Fruit fly (Drosophila melanogaster): ENCODE measurements around the gene Cyp4ae1.

Cyp4ae1 gene

DNA sequence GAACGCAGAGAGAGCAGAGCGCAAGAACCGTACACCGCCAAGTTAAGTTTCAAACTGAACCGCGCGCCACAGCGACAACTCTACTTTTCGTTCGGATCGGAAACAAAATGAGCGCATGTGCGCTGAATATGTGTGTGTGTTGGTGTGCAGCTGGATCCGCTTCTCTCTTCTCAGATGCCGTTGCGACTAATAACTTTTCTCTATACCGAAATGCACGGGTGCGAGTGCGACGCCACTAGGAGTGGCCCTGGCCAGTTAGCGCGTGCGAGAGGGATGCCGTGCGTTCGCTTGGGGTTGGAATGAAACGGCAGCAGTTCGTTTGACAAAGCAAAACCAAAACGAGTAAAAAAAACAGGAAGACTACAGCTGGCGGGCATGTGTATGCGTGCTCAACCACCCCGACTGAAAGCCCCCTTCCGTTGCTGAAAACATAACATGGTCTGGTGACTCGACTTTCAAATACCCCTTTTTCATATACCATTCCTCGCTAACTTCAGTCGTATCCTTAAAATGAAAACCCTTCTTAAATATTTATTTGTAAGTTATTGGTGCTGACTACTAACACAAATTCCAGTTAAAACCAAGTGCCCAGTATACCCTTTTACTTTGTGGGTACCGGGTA lies 41.9 kb upstream of the Cyp4ae1 start (continued):
- TF ChIP-seq lov (optimal IDR thresholded peaks at IDR 0.05) (no peak), lov (GFP tag; IDR thresholded peaks at IDR 0.05) (peak; percentile 100), CG11696 (GFP tag; IDR thresholded peaks at IDR 0.05) (peak; percentile 99), da (GFP tag; optimal IDR thresholded peaks at IDR 0.05) (peak; percentile 99), H15 (GFP tag; IDR thresholded peaks at IDR 0.05) (peak; percentile 100), gsb-n (tag; optimal IDR thresholded peaks at IDR 0.05) (peak; percentile 100), prd (optimal IDR thresholded peaks at IDR 0.05) (no peak), prd (GFP tag; IDR thresholded peaks at IDR 0.05) (peak; percentile 100), CG2889 (GFP tag; IDR thresholded peaks at IDR 0.05) (peak; percentile 100), Pdp1 (GFP tag; optimal IDR thresholded peaks at IDR 0.05) (peak; percentile 100), NK7.1 (GFP tag; optimal IDR thresholded peaks at IDR 0.05) (peak; percentile 100), CG9609 (GFP tag; optimal IDR thresholded peaks at IDR 0.05) (peak; percentile 100), CG8944 (GFP tag; optimal IDR thresholded peaks at IDR 0.05) (peak; percentile 100), sob (GFP tag; IDR thresholded peaks at IDR 0.05) (peak; percentile 100), gce (GFP tag; IDR thresholded peaks at IDR 0.05) (peak; percentile 100), CG33213 (GFP tag; optimal IDR thresholded peaks at IDR 0.05) (peak; percentile 100), MTF-1 (GFP tag; optimal IDR thresholded peaks at IDR 0.05; ENCODE audit: borderline replicate concordance) (peak; percentile 100), CG17328 (GFP tag; IDR thresholded peaks at IDR 0.05) (peak; percentile 100), CG31224 (GFP tag; IDR thresholded peaks at IDR 0.05) (peak; percentile 99), Opbp (GFP tag; IDR thresholded peaks at IDR 0.05; ENCODE audit: partially characterized antibody) (0 out of 3 replicates have a peak, but pooled peaks have one; percentile 28), al (GFP tag; IDR thresholded peaks at IDR 0.05) (peak; percentile 100), CG5953 (GFP tag; IDR thresholded peaks at IDR 0.05) (peak; percentile 100), ci (GFP tag; IDR thresholded peaks at IDR 0.05) (peak; percentile 100), Ssrp (tag; optimal IDR thresholded peaks at IDR 0.05) (peak; percentile 100), BEAF-32 (GFP tag; optimal IDR thresholded peaks at IDR 0.05) (peak; percentile 42), ems (GFP tag; optimal IDR thresholded peaks at IDR 0.05) (peak; percentile 100), CG10267 (tag; optimal IDR thresholded peaks at IDR 0.05) (peak; percentile 99), CG16863 (GFP tag; optimal IDR thresholded peaks at IDR 0.05) (peak; percentile 100), ab (GFP tag; optimal IDR thresholded peaks at IDR 0.05) (peak; percentile 100), CG18599 (GFP tag; optimal IDR thresholded peaks at IDR 0.05) (peak; percentile 100), exex (tag; optimal IDR thresholded peaks at IDR 0.05) (peak; percentile 97), CG32772 (GFP tag; IDR thresholded peaks at IDR 0.05) (peak; percentile 100), CG12155 (GFP tag; optimal IDR thresholded peaks at IDR 0.05) (peak; percentile 99), bsh (GFP tag; optimal IDR thresholded peaks at IDR 0.05) (peak; percentile 96 to 100), CG17612 (GFP tag; IDR thresholded peaks at IDR 0.05) (peak; percentile 100), CG31441 (GFP tag; IDR thresholded peaks at IDR 0.05) (peak; percentile 79), CG16779 (GFP tag; IDR thresholded peaks at IDR 0.05) (peak; percentile 100), CG11247 (GFP tag; IDR thresholded peaks at IDR 0.05) (peak; percentile 100), sima (GFP tag; optimal IDR thresholded peaks at IDR 0.05) (peak; percentile 99), Stat92E (GFP tag; optimal IDR thresholded peaks at IDR 0.05) (peak in 1 of 3 experiments; percentile 99), CG12659 (GFP tag; optimal IDR thresholded peaks at IDR 0.05) (peak; percentile 100), CG5245 (GFP tag; optimal IDR thresholded peaks at IDR 0.05) (peak; percentile 100), dpn (GFP tag; optimal IDR thresholded peaks at IDR 0.05) (peak; percentile 100), hb (GFP tag; IDR thresholded peaks at IDR 0.05; ENCODE audit: partially characterized antibody) (no peak), luna (GFP tag; optimal IDR thresholded peaks at IDR 0.05) (peak; percentile 99), Xrp1 (GFP tag; IDR thresholded peaks at IDR 0.05) (peak; percentile 100), gro (GFP tag; optimal IDR thresholded peaks at IDR 0.05) (peak; percentile 100), cad (GFP tag; optimal IDR thresholded peaks at IDR 0.05) (no peak), CG6254 (GFP tag; optimal IDR thresholded peaks at IDR 0.05) (peak; percentile 98), odd (GFP tag; optimal IDR thresholded peaks at IDR 0.05) (peak; percentile 99)
